Worm (Caenorhabditis elegans): ENCODE data around the gene srg-23.

DNA sequence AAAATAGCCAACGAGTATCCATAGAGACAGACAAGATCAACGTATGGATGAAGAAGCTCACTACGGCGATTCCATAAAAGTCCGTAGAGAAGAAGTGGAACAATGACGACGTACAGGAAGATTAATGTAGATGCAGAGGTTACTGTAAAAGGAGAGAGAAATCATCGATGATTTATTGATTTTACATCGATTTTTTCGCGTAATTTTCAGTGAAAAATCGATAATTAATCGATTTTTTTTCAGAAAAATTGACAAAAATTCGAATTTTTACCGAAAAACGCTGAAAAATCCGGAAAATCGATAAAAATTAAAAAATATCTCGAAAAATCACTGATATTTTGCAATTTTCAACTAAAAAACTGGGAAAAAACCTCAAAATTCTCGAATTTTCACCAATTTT, 29.6 kb downstream of the srg-23 start:
- TF ChIP-seq mdl-1 (tag; optimal IDR thresholded peaks at IDR 0.05) (no peak), unc-55 (GFP tag; optimal IDR thresholded peaks at IDR 0.05) (no peak), snpc-4 (tag; optimal IDR thresholded peaks at IDR 0.05) (no peak), skn-1 (tag; optimal IDR thresholded peaks at IDR 0.05) (no peak), nhr-12 (tag; optimal IDR thresholded peaks at IDR 0.05) (no peak), ztf-1 (GFP tag; conservative IDR thresholded peaks at IDR 0.05) (no peak), egl-27 (tag; optimal IDR thresholded peaks at IDR 0.05) (no peak)
